Worm (Caenorhabditis elegans) whole organism, young adult: ENCODE measurements around the gene T07D3.9.

Experiments used
- ama-1 ChIP-seq, 3 experiments: fragments of 150-350 bp in 1 of 3; sonication (generic microtip) in 2 of 3; optimal IDR thresholded peaks; 2 replicates each; lab custom pipeline; 2014 to 2018; ENCODE audit warnings: missing biosample characterization in 2 of 3, missing genetic modification characterization in 2 of 3, missing genetic modification reagents in 2 of 3
- let-607 ChIP-seq, 2 experiments: fragments of 200-800 bp in 1 of 2; sonication (Bioruptor generic) in 1 of 2; sonication (generic microtip) in 1 of 2; optimal IDR thresholded peaks; 2 replicates each; lab custom pipeline; 2016 to 2018; ENCODE audit warnings: mild to moderate bottlenecking in 2 of 2, missing compliant biosample characterization in 2 of 2, missing genetic modification characterization in 2 of 2, moderate library complexity in 2 of 2, missing genotype in 1 of 2
- nfya-1 ChIP-seq: sonication (generic microtip); optimal IDR thresholded peaks from 2 replicates; lab custom pipeline; 2017; ENCODE audit warnings: antibody characterized with exemption, missing compliant biosample characterization, missing genetic modification characterization, borderline replicate concordance; ENCODE audit not compliant: insufficient read depth
- nhr-120 ChIP-seq: fragments of 200-800 bp; sonication (Bioruptor generic); IDR thresholded peaks from 2 replicates; pipeline ENCODE4 v1.3.6; 2022; ENCODE audit warnings: missing genetic modification characterization, missing compliant biosample characterization
- nhr-90 ChIP-seq: sonication (generic microtip); optimal IDR thresholded peaks from 2 replicates; lab custom pipeline; 2016; ENCODE audit warnings: missing genotype, mild to moderate bottlenecking, missing genetic modification characterization, missing compliant biosample characterization
- sea-2 ChIP-seq: fragments of 200-800 bp; sonication (Bioruptor generic); IDR thresholded peaks from 2 replicates; pipeline ENCODE4 v1.3.6; 2022; ENCODE audit warnings: missing genetic modification characterization, missing compliant biosample characterization
- snpc-4 ChIP-seq, 5 experiments: fragments of 150-350 bp in 1 of 5; sonication (generic microtip) in 4 of 5; optimal IDR thresholded peaks; 2 replicates each; lab custom pipeline; 2014 to 2018; ENCODE audit warnings: missing genetic modification characterization in 5 of 5, missing biosample characterization in 3 of 5, antibody characterized with exemption in 2 of 5, mild to moderate bottlenecking in 2 of 5, missing compliant biosample characterization in 2 of 5, missing genotype in 2 of 5, moderate library complexity in 2 of 5, missing genetic modification reagents in 1 of 5
- unc-62 ChIP-seq: fragments of 150-350 bp; optimal IDR thresholded peaks from 2 replicates; lab custom pipeline; 2014; ENCODE audit warnings: missing biosample characterization, missing genetic modification reagents, missing genetic modification characterization

DNA sequence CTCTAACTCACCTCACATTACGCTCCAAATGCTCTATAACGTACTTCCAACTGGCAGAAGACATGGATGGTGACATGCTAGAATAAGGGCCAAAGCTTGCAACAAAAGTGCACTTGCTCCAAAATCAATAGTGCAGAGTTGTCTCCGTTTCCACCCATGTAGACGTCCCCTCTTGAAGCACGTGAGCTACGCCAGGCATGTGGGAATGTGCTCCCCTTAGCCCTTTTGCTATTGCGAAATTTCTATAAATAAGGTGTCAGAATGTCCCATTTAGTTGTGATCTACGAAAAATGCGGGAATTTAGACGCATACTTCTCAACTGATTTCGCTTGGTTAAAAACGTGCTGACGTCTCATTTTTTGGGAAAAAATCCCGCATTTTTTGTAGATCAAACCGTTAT is 49.7 kb upstream of the T07D3.9 start:
- no peak for TF ChIP-seq nfya-1 (tag; lab: Kevin White, UChicago)
- no peak for TF ChIP-seq nhr-90 (tag; lab: Kevin White, UChicago)
- TF ChIP-seq sea-2 (GFP tag; lab: Robert Waterston, UW): no peak
- TF ChIP-seq nhr-120 (GFP tag; lab: Robert Waterston, UW): no peak
- no peak for TF ChIP-seq ama-1 (optimal IDR thresholded peaks at IDR 0.05; lab: Kevin White, UChicago)
- no peak for TF ChIP-seq ama-1 (GFP tag; optimal IDR thresholded peaks at IDR 0.05; lab: Kevin White, UChicago)
- TF ChIP-seq unc-62 (GFP tag; lab: Kevin White, UChicago): no peak
- no peak for TF ChIP-seq let-607 (tag; optimal IDR thresholded peaks at IDR 0.05; lab: Kevin White, UChicago)
- TF ChIP-seq snpc-4 (GFP tag; optimal IDR thresholded peaks at IDR 0.05; lab: Kevin White, UChicago): no peak
- TF ChIP-seq snpc-4 (tag; optimal IDR thresholded peaks at IDR 0.05; lab: Kevin White, UChicago): no peak
